Worm (Caenorhabditis elegans) whole organism, L1 larva: ENCODE data around the gene Y39A1A.22.

Experiments used
- C04F5.9 ChIP-seq: sonication (generic microtip); optimal IDR thresholded peaks from 2 replicates; lab custom pipeline; 2016; ENCODE audit warnings: missing genetic modification characterization, missing compliant biosample characterization
- C34B4.2 ChIP-seq: sonication (generic microtip); optimal IDR thresholded peaks from 2 replicates; lab custom pipeline; 2017; ENCODE audit warnings: mild to moderate bottlenecking, missing genetic modification characterization, missing compliant biosample characterization
- Y116A8C.19 ChIP-seq: sonication (generic microtip); optimal IDR thresholded peaks from 2 replicates; lab custom pipeline; 2016; ENCODE audit warnings: missing compliant biosample characterization, missing genetic modification characterization, borderline replicate concordance
- alr-1 ChIP-seq: fragments of 200-800 bp; sonication (Bioruptor generic); optimal IDR thresholded peaks from 2 replicates; lab custom pipeline; 2018; ENCODE audit warnings: borderline replicate concordance, mild to moderate bottlenecking, missing genetic modification characterization, missing compliant biosample characterization
- blmp-1 ChIP-seq: fragments of 150-350 bp; optimal IDR thresholded peaks from 2 replicates; lab custom pipeline; 2014; ENCODE audit warnings: missing biosample characterization, missing genetic modification characterization
- ceh-8 ChIP-seq: fragments of 200-800 bp; sonication (Bioruptor generic); optimal IDR thresholded peaks from 2 replicates; lab custom pipeline; 2018; ENCODE audit warnings: mild to moderate bottlenecking, missing genetic modification characterization, moderate library complexity, missing compliant biosample characterization
- ceh-90 ChIP-seq: sonication (generic microtip); optimal IDR thresholded peaks from 2 replicates; lab custom pipeline; 2016; ENCODE audit warnings: missing genetic modification characterization, missing compliant biosample characterization
- dpl-1 ChIP-seq, 3 experiments: fragments of 150-350 bp in 2 of 3; sonication (generic microtip) in 1 of 3; optimal IDR thresholded peaks; 2 replicates each; lab custom pipeline; 2014 to 2017; ENCODE audit warnings: missing biosample characterization in 3 of 3, missing genetic modification characterization in 3 of 3, missing genetic modification reagents in 3 of 3
- dsc-1 ChIP-seq: sonication (generic microtip); optimal IDR thresholded peaks from 2 replicates; lab custom pipeline; 2016; ENCODE audit warnings: mild to moderate bottlenecking, missing genetic modification characterization, missing compliant biosample characterization
- efl-1 ChIP-seq, 4 experiments: fragments of 150-350 bp; optimal IDR thresholded peaks in 3 of 4; peaks in 1 of 4; 1 replicate in 1 of 4; 2 replicates in 3 of 4; lab custom pipeline; 2014; ENCODE audit warnings: missing biosample characterization in 2 of 4, missing genetic modification characterization in 2 of 4, missing genetic modification reagents in 2 of 4
- elt-2 ChIP-seq: sonication (generic microtip); optimal IDR thresholded peaks from 2 replicates; lab custom pipeline; 2016; ENCODE audit warnings: missing genetic modification characterization, mild to moderate bottlenecking, inconsistent platforms, missing compliant biosample characterization, missing genetic modification reagents
- elt-3 ChIP-seq, 6 experiments: fragments of 150-350 bp in 1 of 6; sonication (generic microtip); optimal IDR thresholded peaks; 2 replicates each; lab custom pipeline; 2017 to 2018; ENCODE audit warnings: missing biosample characterization in 6 of 6, missing genetic modification characterization in 6 of 6, inconsistent platforms in 1 of 6
- grh-1 ChIP-seq: fragments of 200-800 bp; sonication (Bioruptor generic); IDR thresholded peaks from 2 replicates; pipeline ENCODE4 v1.3.6; 2022; ENCODE audit warnings: missing genetic modification reagents, missing genetic modification characterization, missing compliant biosample characterization
- jun-1 ChIP-seq: fragments of 150-350 bp; optimal IDR thresholded peaks from 2 replicates; lab custom pipeline; 2014; ENCODE audit warnings: missing biosample characterization, missing genetic modification reagents, missing genetic modification characterization
- lin-14 ChIP-seq: fragments of 200-800 bp; sonication (Bioruptor generic); optimal IDR thresholded peaks from 2 replicates; lab custom pipeline; 2018; ENCODE audit warnings: mild to moderate bottlenecking, missing genetic modification characterization, moderate library complexity, missing compliant biosample characterization
- lin-35 ChIP-seq, 2 experiments: fragments of 150-350 bp; optimal IDR thresholded peaks; 2 replicates each; lab custom pipeline; 2014; ENCODE audit warnings: missing biosample characterization in 2 of 2, missing genetic modification characterization in 2 of 2, missing genetic modification reagents in 2 of 2
- mef-2 ChIP-seq: fragments of 150-350 bp; optimal IDR thresholded peaks from 2 replicates; lab custom pipeline; 2014; ENCODE audit warnings: missing biosample characterization, missing genetic modification characterization
- nhr-12 ChIP-seq: sonication (generic microtip); optimal IDR thresholded peaks from 2 replicates; lab custom pipeline; 2017; ENCODE audit warnings: missing biosample characterization, missing genetic modification characterization
- nhr-28 ChIP-seq: fragments of 150-350 bp; optimal IDR thresholded peaks from 2 replicates; lab custom pipeline; 2014; ENCODE audit warnings: missing biosample characterization, missing genetic modification characterization
- nhr-77 ChIP-seq: fragments of 150-350 bp; optimal IDR thresholded peaks from 2 replicates; lab custom pipeline; 2014; ENCODE audit warnings: missing biosample characterization, missing genetic modification characterization
- nhr-85 ChIP-seq: sonication (generic microtip); peaks from one replicate; lab custom pipeline; 2016; ENCODE audit warnings: missing genetic modification characterization, inconsistent platforms, missing compliant biosample characterization
- skn-1 ChIP-seq: fragments of 150-350 bp; optimal IDR thresholded peaks from 2 replicates; lab custom pipeline; 2014; ENCODE audit warnings: missing biosample characterization, missing genetic modification characterization
- snpc-4 ChIP-seq: fragments of 150-350 bp; optimal IDR thresholded peaks from 2 replicates; lab custom pipeline; 2014; ENCODE audit warnings: missing biosample characterization, missing genetic modification characterization
- snu-23 ChIP-seq: sonication (generic microtip); optimal IDR thresholded peaks from 2 replicates; lab custom pipeline; 2016; ENCODE audit warnings: missing genetic modification characterization, missing compliant biosample characterization
- sup-37 ChIP-seq: fragments of 200-800 bp; sonication (Bioruptor generic); optimal IDR thresholded peaks from 2 replicates; lab custom pipeline; 2018; ENCODE audit warnings: mild to moderate bottlenecking, missing genetic modification characterization, missing compliant biosample characterization
- tbx-2 ChIP-seq: sonication (generic microtip); optimal IDR thresholded peaks from 2 replicates; lab custom pipeline; 2016; ENCODE audit warnings: missing genetic modification characterization, missing compliant biosample characterization

Y39A1A.22 gene

DNA sequence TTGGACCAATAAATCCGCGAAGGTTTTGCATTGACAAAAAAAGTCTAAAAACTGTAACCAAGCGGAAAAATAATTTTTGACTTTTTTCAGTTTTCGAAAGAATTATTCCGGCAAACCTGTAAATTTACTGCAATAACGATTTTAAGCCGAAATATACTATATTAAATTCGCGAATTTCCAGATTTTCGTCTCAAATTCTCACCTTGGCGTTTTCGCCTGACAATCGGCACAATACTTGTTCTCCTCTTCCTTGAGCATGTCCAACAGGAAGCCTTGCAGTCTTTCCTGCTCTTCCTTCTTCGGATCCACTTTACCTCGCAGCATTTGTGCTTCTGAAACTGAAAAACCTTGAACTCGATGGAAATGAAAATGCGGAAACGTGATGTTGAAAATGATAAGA, 32.6 kb upstream of the Y39A1A.22 start, which contains the start of gene smap-1:
Gene smap-1, minus strand, starts transcription at position 338 of the 400 bp plus-strand sequence.
- no peak for TF ChIP-seq mef-2 (tag; lab: Kevin White, UChicago)
- no peak for TF ChIP-seq efl-1 (optimal IDR thresholded peaks at IDR 0.05; lab: Kevin White, UChicago)
- peak in 1 of 2 experiments; percentile 89 for TF ChIP-seq efl-1 (GFP tag; optimal IDR thresholded peaks at IDR 0.05 in 1 of 2; lab: Kevin White, UChicago)

DNA sequence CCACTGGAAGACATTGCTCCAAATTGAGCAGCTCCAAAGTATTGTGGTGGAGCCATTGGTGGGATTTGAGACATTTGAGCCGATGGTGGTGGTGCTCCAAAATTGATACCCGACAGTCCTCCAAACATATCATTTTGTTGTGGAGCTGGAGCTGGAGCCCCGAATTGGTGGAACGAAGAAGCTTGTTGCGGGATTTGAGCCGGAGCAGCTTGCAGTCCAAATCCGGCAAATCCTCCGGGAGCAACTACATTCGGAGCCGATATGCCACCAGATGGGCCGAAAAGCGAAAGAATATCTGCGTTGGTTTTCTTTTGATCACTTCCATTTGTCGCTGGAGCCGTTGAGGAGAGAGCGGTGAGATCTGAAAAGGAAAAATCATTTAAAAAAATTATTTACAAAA, 31.3 kb upstream of the Y39A1A.22 start:
- no peak for TF ChIP-seq C04F5.9 (tag; lab: Kevin White, UChicago)
- TF ChIP-seq ceh-90: no peak
- TF ChIP-seq efl-1 (optimal IDR thresholded peaks at IDR 0.05; lab: Kevin White, UChicago): no peak
- peak in 1 of 2 experiments; percentile 25 for TF ChIP-seq efl-1 (GFP tag; optimal IDR thresholded peaks at IDR 0.05 in 1 of 2; lab: Kevin White, UChicago)

DNA sequence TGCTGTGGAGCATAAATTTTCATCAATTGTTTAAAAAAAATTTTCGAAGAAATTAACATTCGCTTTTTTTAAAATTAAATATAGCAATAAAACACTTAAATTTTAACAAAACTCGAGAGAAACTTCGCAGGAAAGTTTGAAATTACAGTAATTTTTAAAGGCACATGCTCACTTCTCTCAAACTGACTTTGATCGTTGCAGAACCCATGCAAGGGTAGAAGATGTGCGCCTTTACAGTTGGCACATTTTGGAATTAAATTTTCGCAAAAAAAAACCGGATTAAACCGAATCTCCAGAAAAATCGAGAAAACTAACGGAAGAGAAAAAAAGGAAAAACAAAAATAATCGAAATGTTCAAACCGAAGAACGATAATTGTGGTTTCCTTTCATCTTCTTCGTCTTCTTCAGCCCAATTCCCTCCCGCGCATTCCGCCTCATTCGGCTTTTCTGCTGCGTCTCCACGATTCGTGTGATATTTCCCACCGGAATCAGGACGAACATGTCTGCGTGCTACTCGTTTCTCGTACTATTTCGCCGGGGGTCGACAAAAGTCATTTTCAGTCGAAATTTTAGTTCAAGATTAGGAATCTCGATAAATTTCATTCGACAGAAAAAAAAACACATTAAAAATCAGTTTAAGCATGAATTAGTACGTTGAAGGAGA, 29.6 kb upstream of the Y39A1A.22 start:
- TF ChIP-seq nhr-12 (tag; lab: Kevin White, UChicago): no peak
- TF ChIP-seq nhr-85 (tag; lab: Kevin White, UChicago): peak; percentile 35
- no peak for TF ChIP-seq jun-1 (tag; lab: Kevin White, UChicago)
- TF ChIP-seq lin-35 (GFP tag; optimal IDR thresholded peaks at IDR 0.05; lab: Kevin White, UChicago): peak in 1 of 2 experiments; percentile 26
- TF ChIP-seq elt-3 (tag; optimal IDR thresholded peaks at IDR 0.05; lab: Kevin White, UChicago): peak in 1 of 6 experiments; percentile 4
- TF ChIP-seq efl-1 (optimal IDR thresholded peaks at IDR 0.05; lab: Kevin White, UChicago): peak; percentile 11 to 35
- peak in 1 of 2 experiments; percentile 33 for TF ChIP-seq efl-1 (GFP tag; optimal IDR thresholded peaks at IDR 0.05 in 1 of 2; lab: Kevin White, UChicago)
- TF ChIP-seq ceh-90: no peak
- peak; percentile 76 for TF ChIP-seq blmp-1
- no peak for TF ChIP-seq Y116A8C.19 (tag; lab: Kevin White, UChicago)
- 0 out of 2 replicates have a peak, but pooled peaks have one; percentile 31 for TF ChIP-seq grh-1 (GFP tag; lab: Robert Waterston, UW)
- peak; percentile 47 for TF ChIP-seq lin-14 (GFP tag; lab: Kevin White, UChicago)

DNA sequence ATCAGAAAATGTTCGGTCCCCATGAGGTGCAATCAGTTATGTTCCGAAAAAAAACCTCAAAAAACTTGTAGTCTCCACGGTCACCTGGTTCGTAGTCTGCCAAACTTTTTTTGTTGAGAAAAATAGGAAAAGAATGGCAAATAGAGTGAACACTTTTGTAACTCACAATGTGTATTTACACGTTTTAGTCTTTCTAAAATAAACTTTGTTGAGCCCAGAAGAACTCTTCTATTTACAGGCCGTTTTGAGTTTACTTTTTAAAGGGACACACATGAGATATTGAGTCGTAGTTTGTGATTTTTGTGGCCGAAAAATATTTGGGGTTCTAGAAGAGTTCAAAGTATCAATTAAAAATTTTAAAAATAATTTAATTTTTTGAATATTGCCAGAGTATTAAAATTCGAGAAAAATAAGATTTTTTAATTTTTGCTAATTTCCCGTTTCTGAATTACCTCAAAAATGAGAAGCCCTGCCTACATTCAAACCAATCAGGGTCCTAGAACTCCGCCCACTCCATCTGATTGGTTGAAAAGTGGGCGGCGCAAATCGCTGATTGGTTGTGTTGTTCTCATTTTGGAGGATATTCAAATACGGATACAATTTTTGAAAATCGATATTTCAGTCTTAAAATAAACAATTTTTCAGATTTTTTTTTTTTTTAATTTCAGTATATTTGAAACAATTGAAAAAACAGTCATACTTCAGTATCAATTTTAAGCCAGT, 27.8 kb upstream of the Y39A1A.22 start:
- TF ChIP-seq nhr-77: peak; percentile 28
- peak; percentile 39 for TF ChIP-seq lin-14 (GFP tag; lab: Kevin White, UChicago)
- TF ChIP-seq C34B4.2 (tag; lab: Kevin White, UChicago): no peak
- peak; percentile 13 for TF ChIP-seq skn-1 (tag; lab: Kevin White, UChicago)
- no peak for TF ChIP-seq snu-23 (GFP tag; lab: Kevin White, UChicago)
- TF ChIP-seq dsc-1 (tag; lab: Kevin White, UChicago): no peak
- TF ChIP-seq ceh-8 (GFP tag; lab: Kevin White, UChicago): no peak
- no peak for TF ChIP-seq efl-1 (optimal IDR thresholded peaks at IDR 0.05; lab: Kevin White, UChicago)
- TF ChIP-seq efl-1 (GFP tag; optimal IDR thresholded peaks at IDR 0.05 in 1 of 2; lab: Kevin White, UChicago): peak in 1 of 2 experiments; percentile 47
- TF ChIP-seq tbx-2 (tag; lab: Kevin White, UChicago): peak; percentile 2

DNA sequence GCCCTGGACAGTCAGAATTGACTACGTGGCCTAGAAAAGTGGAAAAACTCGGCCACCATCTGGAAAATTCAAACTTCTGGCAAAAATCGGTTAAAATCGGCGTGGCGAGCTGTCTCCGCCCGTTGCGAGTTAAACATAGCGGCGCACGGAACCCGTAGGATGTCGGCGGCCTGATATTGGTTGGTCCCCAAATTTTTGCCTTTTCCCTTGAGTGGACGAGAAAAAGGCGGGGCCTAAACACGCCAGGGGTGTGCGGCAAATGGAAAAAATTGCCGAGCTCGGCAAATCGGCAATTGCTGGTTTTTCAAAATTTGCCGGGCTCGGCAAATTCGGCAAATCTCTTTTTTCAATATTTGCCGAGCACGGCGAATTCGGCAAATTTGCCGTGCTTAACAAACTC, 26.5 kb upstream of the Y39A1A.22 start:
- TF ChIP-seq snpc-4: peak; percentile 1
- TF ChIP-seq elt-2 (tag; lab: Kevin White, UChicago): no peak

DNA sequence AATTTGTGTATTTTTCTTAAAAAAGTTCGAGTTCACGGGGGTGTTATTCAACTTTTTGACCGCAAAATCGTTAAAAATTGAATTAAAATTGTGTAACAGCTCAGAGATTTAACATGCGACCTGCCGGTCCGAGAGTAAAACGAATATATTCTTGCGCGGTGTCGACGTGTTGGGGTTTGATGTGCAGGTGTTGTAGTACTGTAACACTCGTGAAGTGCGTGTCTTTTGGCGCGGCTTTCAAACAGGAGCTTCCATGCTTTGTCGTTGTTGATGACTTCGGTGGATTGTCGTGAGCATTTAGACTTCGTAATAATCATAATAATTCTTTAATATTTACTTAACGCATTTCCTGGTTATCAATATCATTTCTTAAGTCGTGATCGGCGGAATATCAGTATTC, 23.7 kb upstream of the Y39A1A.22 start, which contains the start of gene tat-3:
Gene tat-3, minus strand, starts transcription at position 196 of the 400 bp plus-strand sequence.
- TF ChIP-seq nhr-28 (tag; lab: Kevin White, UChicago): no peak
- TF ChIP-seq sup-37: no peak
- TF ChIP-seq alr-1 (tag; lab: Kevin White, UChicago): no peak
- TF ChIP-seq ceh-8 (GFP tag; lab: Kevin White, UChicago): no peak
- no peak for TF ChIP-seq dpl-1 (GFP tag; optimal IDR thresholded peaks at IDR 0.05; lab: Kevin White, UChicago)
